Worm (Caenorhabditis elegans): ENCODE measurements around the gene pssy-2.

Gene pssy-2

ce11 chrIII:13462965-13463783 lies 8.4 kb upstream of the pssy-2 start, which contains the start of gene ant-1.1 (continued):
- TF ChIP-seq nhr-90 (tag; optimal IDR thresholded peaks at IDR 0.05; ENCODE audit: poor library complexity) = peak; percentile 96
- TF ChIP-seq egl-27 (tag; optimal IDR thresholded peaks at IDR 0.05) = peak in 1 of 2 experiments; percentile 32
- TF ChIP-seq mdl-1 (tag; optimal IDR thresholded peaks at IDR 0.05) = peak in 1 of 2 experiments; percentile 73
- TF ChIP-seq jun-1 (tag; optimal IDR thresholded peaks at IDR 0.05) = peak; percentile 94
- TF ChIP-seq pax-3 (tag; optimal IDR thresholded peaks at IDR 0.05) = peak; percentile 96
- TF ChIP-seq sup-37 (GFP tag; optimal IDR thresholded peaks at IDR 0.05) = peak; percentile 87
- TF ChIP-seq F16B12.6 (tag; optimal IDR thresholded peaks at IDR 0.05) = peak; percentile 72
- peak; percentile 98 for TF ChIP-seq nhr-47 (tag; optimal IDR thresholded peaks at IDR 0.05)
- TF ChIP-seq zip-4 (GFP tag; optimal IDR thresholded peaks at IDR 0.05) = peak; percentile 87
- peak; percentile 90 for TF ChIP-seq egl-13 (tag; optimal IDR thresholded peaks at IDR 0.05)
- TF ChIP-seq lir-3 (tag; optimal IDR thresholded peaks at IDR 0.05; ENCODE audit: poor library complexity) = peak; percentile 78
- peak; percentile 94 for TF ChIP-seq skn-1 (tag; optimal IDR thresholded peaks at IDR 0.05)
- peak; percentile 94 for TF ChIP-seq C16A3.4 (tag; optimal IDR thresholded peaks at IDR 0.05)
- TF ChIP-seq elt-2 (tag; optimal IDR thresholded peaks at IDR 0.05) = peak; percentile 59
- TF ChIP-seq lin-15B (tag; optimal IDR thresholded peaks at IDR 0.05) = peak; percentile 94
- peak; percentile 38 for TF ChIP-seq ceh-90 (tag; optimal IDR thresholded peaks at IDR 0.05)
- TF ChIP-seq mab-9 (GFP tag; IDR thresholded peaks at IDR 0.05) = peak; percentile 93
- TF ChIP-seq nhr-77 (tag; optimal IDR thresholded peaks at IDR 0.05) = peak; percentile 94
- peak; percentile 96 for TF ChIP-seq rnt-1 (tag; optimal IDR thresholded peaks at IDR 0.05)
- no peak for TF ChIP-seq alr-1 (tag; optimal IDR thresholded peaks at IDR 0.05; ENCODE audit: borderline replicate concordance)
- TF ChIP-seq unc-62 (GFP tag; optimal IDR thresholded peaks at IDR 0.05) = no peak
- TF ChIP-seq fkh-10 (GFP tag; optimal IDR thresholded peaks at IDR 0.05) = peak; percentile 70
- TF ChIP-seq nhr-20 (tag; optimal IDR thresholded peaks at IDR 0.05) = peak; percentile 95
- TF ChIP-seq vab-15 (tag; optimal IDR thresholded peaks at IDR 0.05) = peak; percentile 96
- TF ChIP-seq fkh-4 (tag; optimal IDR thresholded peaks at IDR 0.05; ENCODE audit: borderline replicate concordance) = no peak
- peak; percentile 98 for TF ChIP-seq lin-35 (GFP tag; optimal IDR thresholded peaks at IDR 0.05)
- peak; percentile 93 for TF ChIP-seq grh-1 (GFP tag; IDR thresholded peaks at IDR 0.05)
- no peak for TF ChIP-seq Y116A8C.19 (tag; optimal IDR thresholded peaks at IDR 0.05; ENCODE audit: borderline replicate concordance)
- TF ChIP-seq C34B4.2 (tag; optimal IDR thresholded peaks at IDR 0.05) = peak; percentile 100
- peak; percentile 96 for TF ChIP-seq tbx-2 (tag; optimal IDR thresholded peaks at IDR 0.05)
- no peak for TF ChIP-seq ceh-63 (GFP tag; optimal IDR thresholded peaks at IDR 0.05)
- no peak for TF ChIP-seq nhr-84 (tag; optimal IDR thresholded peaks at IDR 0.05)

- TF ChIP-seq ceh-88 (GFP tag; IDR thresholded peaks at IDR 0.05) (peak; percentile 71), lir-3 (tag; optimal IDR thresholded peaks at IDR 0.05; ENCODE audit: poor library complexity) (peak; percentile 53), nhr-28 (tag; optimal IDR thresholded peaks at IDR 0.05) (no peak), nhr-77 (tag; optimal IDR thresholded peaks at IDR 0.05) (peak; percentile 20), fos-1 (tag; optimal IDR thresholded peaks at IDR 0.05) (peak; percentile 53), C34B4.2 (tag; optimal IDR thresholded peaks at IDR 0.05) (peak; percentile 21), F16B12.6 (tag; optimal IDR thresholded peaks at IDR 0.05) (peak; percentile 6), fkh-8 (tag; optimal IDR thresholded peaks at IDR 0.05) (no peak), lin-35 (GFP tag; optimal IDR thresholded peaks at IDR 0.05) (peak; percentile 17 to 66), elt-3 (tag; optimal IDR thresholded peaks at IDR 0.05) (peak in 4 of 6 experiments; percentile 69 to 94 (median 76)), hpl-2 (GFP tag; optimal IDR thresholded peaks at IDR 0.05) (peak; percentile 78), nhr-90 (tag; optimal IDR thresholded peaks at IDR 0.05; ENCODE audit: poor library complexity) (peak; percentile 81), nhr-85 (tag) (peak; percentile 82), swsn-7 (tag; optimal IDR thresholded peaks at IDR 0.05) (peak; percentile 0), mep-1 (tag; optimal IDR thresholded peaks at IDR 0.05) (peak; percentile 54), dsc-1 (tag; optimal IDR thresholded peaks at IDR 0.05) (peak; percentile 35), lin-13 (GFP tag; optimal IDR thresholded peaks at IDR 0.05) (peak; percentile 39), lin-14 (GFP tag; optimal IDR thresholded peaks at IDR 0.05) (peak; percentile 91), blmp-1 (tag; optimal IDR thresholded peaks at IDR 0.05) (peak; percentile 79), nhr-84 (tag; optimal IDR thresholded peaks at IDR 0.05) (peak; percentile 56), ceh-63 (GFP tag; optimal IDR thresholded peaks at IDR 0.05) (no peak), ztf-11 (tag; optimal IDR thresholded peaks at IDR 0.05) (peak in 1 of 2 experiments; percentile 23), elt-2 (tag; optimal IDR thresholded peaks at IDR 0.05) (peak; percentile 66), tbx-2 (tag; optimal IDR thresholded peaks at IDR 0.05) (peak; percentile 82)
These were observed 6.9 kb upstream of the pssy-2 start, which contains the start of gene kel-3 for ce11 chrIII:13464493-13465362. Gene kel-3, plus strand, starts transcription at chrIII:13464820.

Measured in whole organism, L1 larva.